Worm (Caenorhabditis elegans): ENCODE data around the gene unc-115.
A peak's percentile ranks its signal among the peaks of the same experiment; 100 is the strongest.

unc-115 gene

DNA sequence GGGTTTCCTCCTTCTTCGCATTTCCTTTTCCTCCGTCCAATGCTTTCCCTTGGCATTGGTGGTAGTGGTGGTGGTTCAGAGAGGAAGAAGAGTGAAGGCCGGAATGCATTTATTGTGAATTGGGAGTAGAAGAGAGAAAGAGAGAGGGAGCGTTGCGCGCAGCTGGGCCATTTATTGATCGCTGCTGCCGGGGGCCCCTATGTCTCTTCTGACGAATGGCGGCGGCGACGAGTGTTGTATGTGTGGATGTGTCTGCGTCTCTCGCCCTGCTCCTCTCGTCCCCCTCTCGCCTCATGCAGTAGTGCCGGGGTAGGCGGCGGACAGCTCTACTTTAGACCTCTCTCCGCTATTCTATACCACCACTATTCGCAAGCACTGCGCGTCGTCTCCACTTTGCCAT lies at the start of gene unc-115:
TSS of gene unc-115 (plus strand) at position 301 of the 400 bp plus-strand sequence.
- no peak for TF ChIP-seq ceh-36 (tag; optimal IDR thresholded peaks at IDR 0.05)
- 0 out of 2 replicates have a peak, but pooled peaks have one; percentile 33 for TF ChIP-seq scrt-1 (GFP tag; IDR thresholded peaks at IDR 0.05)
- TF ChIP-seq hmg-4 (GFP tag; optimal IDR thresholded peaks at IDR 0.05): peak; percentile 93
- TF ChIP-seq ets-7 (tag; optimal IDR thresholded peaks at IDR 0.05): no peak
- peak; percentile 82 for TF ChIP-seq F13C5.2 (tag; optimal IDR thresholded peaks at IDR 0.05)
- TF ChIP-seq tbx-11 (GFP tag; IDR thresholded peaks at IDR 0.05): no peak
- TF ChIP-seq aly-1 (tag; optimal IDR thresholded peaks at IDR 0.05): peak; percentile 75
- peak; percentile 6 for TF ChIP-seq B0310.2 (tag; optimal IDR thresholded peaks at IDR 0.05)
- no peak for TF ChIP-seq hmbx-1 (tag; optimal IDR thresholded peaks at IDR 0.05)
- no peak for TF ChIP-seq hnd-1 (tag; optimal IDR thresholded peaks at IDR 0.05)
- TF ChIP-seq ama-1 (optimal IDR thresholded peaks at IDR 0.05): no peak
- TF ChIP-seq ceh-13 (GFP tag; optimal IDR thresholded peaks at IDR 0.05): no peak
- no peak for TF ChIP-seq pes-1 (GFP tag; IDR thresholded peaks at IDR 0.05)
- TF ChIP-seq sea-1 (GFP tag; conservative IDR thresholded peaks at IDR 0.05): 0 out of 2 replicates have a peak, but pooled peaks have one; percentile 26
- TF ChIP-seq flt-1 (GFP tag; IDR thresholded peaks at IDR 0.05): no peak
- TF ChIP-seq tbx-37 (GFP tag; conservative IDR thresholded peaks at IDR 0.05): no peak
- no peak for TF ChIP-seq tra-4 (tag; optimal IDR thresholded peaks at IDR 0.05)

DNA sequence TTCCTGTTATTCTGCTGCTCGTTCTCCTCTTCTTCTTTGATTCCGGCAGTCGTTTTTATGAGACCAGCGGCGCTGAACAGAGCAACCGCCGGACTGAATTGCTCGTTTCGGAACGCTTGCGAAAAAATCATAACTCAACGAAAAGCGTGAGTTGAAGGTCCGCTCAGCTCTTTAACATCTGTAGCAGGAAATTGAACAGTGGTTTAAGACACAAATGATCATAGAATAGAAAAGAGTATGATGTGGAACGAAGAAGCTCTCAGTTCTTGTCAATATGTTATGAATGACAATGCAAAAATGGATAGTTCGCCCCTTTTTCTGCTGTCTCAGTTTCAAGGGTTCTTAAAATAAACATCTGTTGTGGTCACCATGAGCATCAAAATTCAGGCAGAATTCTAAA lies 33.0 kb upstream of the unc-115 start:
- TF ChIP-seq tbx-37 (GFP tag; conservative IDR thresholded peaks at IDR 0.05): no peak
- TF ChIP-seq hmbx-1 (tag; optimal IDR thresholded peaks at IDR 0.05): no peak
- no peak for TF ChIP-seq flt-1 (GFP tag; IDR thresholded peaks at IDR 0.05)

DNA sequence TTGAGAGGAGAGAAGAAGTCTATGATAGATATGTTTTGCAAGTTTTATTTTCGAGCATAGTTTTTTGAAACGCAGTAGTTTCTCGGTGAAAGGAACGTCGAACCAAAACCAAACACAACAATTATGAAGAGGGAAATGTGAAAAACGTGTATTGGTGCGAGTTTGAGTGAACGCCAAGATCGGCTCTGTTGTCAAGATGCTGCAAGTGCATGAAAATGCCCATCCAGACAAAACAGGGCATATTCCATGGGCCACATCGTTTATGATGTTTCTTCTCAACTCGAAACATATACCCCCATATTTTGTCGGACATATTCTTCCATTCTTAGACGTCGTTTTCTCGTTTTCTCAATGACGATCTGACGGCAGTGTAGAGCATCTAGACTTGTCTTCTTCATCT lies 23.7 kb upstream of the unc-115 start:
- no peak for TF ChIP-seq tbx-37 (GFP tag; conservative IDR thresholded peaks at IDR 0.05)
- no peak for TF ChIP-seq F13C5.2 (tag; optimal IDR thresholded peaks at IDR 0.05)
- TF ChIP-seq tra-4 (tag; optimal IDR thresholded peaks at IDR 0.05): no peak
- TF ChIP-seq ama-1 (optimal IDR thresholded peaks at IDR 0.05): no peak
- no peak for TF ChIP-seq aly-1 (tag; optimal IDR thresholded peaks at IDR 0.05)
- TF ChIP-seq ets-7 (tag; optimal IDR thresholded peaks at IDR 0.05): no peak
- TF ChIP-seq ceh-13 (GFP tag; optimal IDR thresholded peaks at IDR 0.05): no peak
- no peak for TF ChIP-seq B0310.2 (tag; optimal IDR thresholded peaks at IDR 0.05)
- no peak for TF ChIP-seq pes-1 (GFP tag; IDR thresholded peaks at IDR 0.05)
- no peak for TF ChIP-seq tbx-11 (GFP tag; IDR thresholded peaks at IDR 0.05)

DNA sequence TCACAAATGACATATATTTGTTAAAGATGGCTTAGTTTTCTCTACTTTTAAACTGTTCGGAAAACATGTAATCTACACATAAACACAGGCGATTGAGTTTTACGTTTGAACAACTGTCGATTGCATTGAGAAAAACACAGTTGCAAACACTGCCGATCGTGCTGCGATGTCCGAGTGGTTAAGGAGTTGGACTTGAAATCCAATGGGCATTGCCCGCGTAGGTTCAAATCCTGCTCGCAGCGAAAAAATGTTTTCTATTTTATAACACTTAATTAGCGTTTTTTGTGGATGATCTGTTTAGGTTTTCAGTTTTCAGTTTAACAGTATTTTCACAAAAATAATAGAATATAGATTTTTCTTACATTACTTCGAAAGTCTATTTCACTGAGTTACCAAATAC lies 22.4 kb upstream of the unc-115 start:
- TF ChIP-seq scrt-1 (GFP tag; IDR thresholded peaks at IDR 0.05) (no peak), tbx-11 (GFP tag; IDR thresholded peaks at IDR 0.05) (no peak), tbx-37 (GFP tag; conservative IDR thresholded peaks at IDR 0.05) (no peak), ama-1 (optimal IDR thresholded peaks at IDR 0.05) (no peak), hmg-4 (GFP tag; optimal IDR thresholded peaks at IDR 0.05) (no peak), ets-7 (tag; optimal IDR thresholded peaks at IDR 0.05) (no peak), pes-1 (GFP tag; IDR thresholded peaks at IDR 0.05) (no peak), aly-1 (tag; optimal IDR thresholded peaks at IDR 0.05) (no peak), F13C5.2 (tag; optimal IDR thresholded peaks at IDR 0.05) (no peak), ceh-13 (GFP tag; optimal IDR thresholded peaks at IDR 0.05) (no peak), B0310.2 (tag; optimal IDR thresholded peaks at IDR 0.05) (no peak), hnd-1 (tag; optimal IDR thresholded peaks at IDR 0.05) (no peak), flt-1 (GFP tag; IDR thresholded peaks at IDR 0.05) (no peak), hmbx-1 (tag; optimal IDR thresholded peaks at IDR 0.05) (no peak), ceh-36 (tag; optimal IDR thresholded peaks at IDR 0.05) (no peak)

DNA sequence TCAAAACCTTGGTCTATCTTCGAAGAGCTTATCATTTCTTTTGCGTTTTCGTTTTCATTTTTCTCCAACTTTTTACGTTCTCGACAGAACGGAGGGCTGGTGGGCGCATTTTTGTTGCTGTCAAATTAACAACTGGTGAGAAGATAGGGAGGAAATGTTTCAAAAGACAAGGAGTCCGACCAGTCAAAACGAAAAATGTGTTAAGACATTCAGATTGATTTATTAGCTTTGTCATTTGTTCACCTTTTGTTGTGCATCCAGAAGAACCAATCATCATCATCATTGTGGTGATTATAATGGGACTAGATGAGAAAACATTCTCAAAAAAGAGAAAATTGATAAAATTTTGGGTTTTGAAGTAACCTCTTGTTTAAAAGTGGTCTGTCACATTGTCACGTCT lies 16.5 kb upstream of the unc-115 start:
- TF ChIP-seq pes-1 (GFP tag; IDR thresholded peaks at IDR 0.05) (no peak), ama-1 (optimal IDR thresholded peaks at IDR 0.05) (no peak), ceh-13 (GFP tag; optimal IDR thresholded peaks at IDR 0.05) (no peak)

DNA sequence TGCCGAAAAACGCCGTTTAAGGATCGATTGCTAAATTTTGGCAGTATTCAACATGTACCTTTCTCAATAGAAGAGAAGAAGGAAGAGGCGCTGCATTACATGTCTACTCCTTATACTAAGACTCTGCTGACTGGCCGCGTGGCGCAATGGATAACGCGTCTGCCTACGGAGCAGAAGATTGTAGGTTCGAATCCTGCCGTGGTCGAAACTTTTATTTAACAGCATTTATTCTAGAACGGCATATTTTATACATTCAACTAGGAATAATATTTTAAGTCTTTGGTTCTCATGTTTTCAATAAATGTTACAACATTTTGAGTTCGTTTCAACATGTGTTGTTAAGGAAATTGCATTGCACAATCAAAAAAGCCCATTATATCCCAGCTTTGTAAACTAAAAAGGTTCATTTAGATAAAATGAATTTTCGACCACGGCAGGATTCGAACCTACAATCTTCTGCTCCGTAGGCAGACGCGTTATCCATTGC lies 14.1 kb upstream of the unc-115 start:
- TF ChIP-seq hmg-4 (GFP tag; optimal IDR thresholded peaks at IDR 0.05): peak; percentile 81
- TF ChIP-seq sea-1 (GFP tag; conservative IDR thresholded peaks at IDR 0.05): peak; percentile 94
- TF ChIP-seq ets-7 (tag; optimal IDR thresholded peaks at IDR 0.05): peak; percentile 14
- peak; percentile 68 for TF ChIP-seq F13C5.2 (tag; optimal IDR thresholded peaks at IDR 0.05)
- peak; percentile 92 for TF ChIP-seq pes-1 (GFP tag; IDR thresholded peaks at IDR 0.05)
- peak; percentile 87 for TF ChIP-seq flt-1 (GFP tag; IDR thresholded peaks at IDR 0.05)
- TF ChIP-seq tbx-11 (GFP tag; IDR thresholded peaks at IDR 0.05): peak; percentile 89
- TF ChIP-seq aly-1 (tag; optimal IDR thresholded peaks at IDR 0.05): peak; percentile 88
- peak; percentile 89 for TF ChIP-seq scrt-1 (GFP tag; IDR thresholded peaks at IDR 0.05)
- peak; percentile 79 for TF ChIP-seq ceh-36 (tag; optimal IDR thresholded peaks at IDR 0.05)
- peak; percentile 62 for TF ChIP-seq B0310.2 (tag; optimal IDR thresholded peaks at IDR 0.05)
- TF ChIP-seq tbx-37 (GFP tag; conservative IDR thresholded peaks at IDR 0.05): peak; percentile 86
- TF ChIP-seq ceh-13 (GFP tag; optimal IDR thresholded peaks at IDR 0.05): peak; percentile 72
- TF ChIP-seq hmbx-1 (tag; optimal IDR thresholded peaks at IDR 0.05): peak; percentile 53
- peak; percentile 76 for TF ChIP-seq hnd-1 (tag; optimal IDR thresholded peaks at IDR 0.05)

DNA sequence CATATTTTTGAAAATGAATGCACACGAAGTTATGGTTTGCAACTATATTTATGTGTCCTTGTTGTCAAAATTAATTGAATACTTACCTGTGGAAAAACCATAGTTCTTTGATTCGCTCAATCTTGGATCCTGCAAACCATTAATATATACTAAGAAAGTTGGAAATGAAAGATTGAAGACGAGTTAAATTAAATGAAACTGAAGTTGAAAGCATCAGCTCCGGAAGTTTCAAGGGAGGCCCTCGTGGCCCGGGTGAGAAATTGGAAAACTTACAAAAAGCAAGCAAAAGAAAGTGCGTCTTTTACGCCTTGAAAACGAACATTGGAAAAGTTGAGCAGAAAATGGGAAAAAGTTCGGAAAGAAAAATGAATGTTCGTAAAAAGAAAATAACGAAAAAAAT lies 13.6 kb upstream of the unc-115 start, which contains the start of gene unc-58:
TSS of gene unc-58 (minus strand) at position 101 of the 400 bp plus-strand sequence.
- TF ChIP-seq hmbx-1 (tag; optimal IDR thresholded peaks at IDR 0.05) (no peak), tbx-11 (GFP tag; IDR thresholded peaks at IDR 0.05) (no peak), aly-1 (tag; optimal IDR thresholded peaks at IDR 0.05) (no peak), ama-1 (optimal IDR thresholded peaks at IDR 0.05) (no peak), F13C5.2 (tag; optimal IDR thresholded peaks at IDR 0.05) (no peak)

DNA sequence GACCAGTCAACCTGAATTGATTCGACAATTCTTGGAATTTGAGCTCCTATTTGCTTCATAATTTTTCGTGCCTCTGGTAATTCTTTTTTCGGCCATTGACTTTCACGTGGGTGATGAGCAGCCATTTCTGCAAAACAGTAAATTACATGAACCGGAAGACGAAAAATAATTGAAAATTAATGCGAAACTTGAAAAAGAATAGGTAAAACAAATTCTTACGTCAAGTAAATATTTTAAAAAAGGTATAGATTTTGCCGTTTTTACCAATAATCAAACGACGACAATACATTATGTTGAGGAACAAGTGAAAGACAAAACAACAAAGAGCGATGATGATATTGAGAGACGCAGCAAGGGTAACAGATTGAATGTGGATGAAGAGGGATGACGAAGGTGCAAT lies 8.2 kb upstream of the unc-115 start, which contains the start of gene moc-1:
TSS of gene moc-1 (minus strand) at position 127 of the 400 bp plus-strand sequence.
- no peak for TF ChIP-seq F13C5.2 (tag; optimal IDR thresholded peaks at IDR 0.05)
- TF ChIP-seq ceh-36 (tag; optimal IDR thresholded peaks at IDR 0.05): no peak
- no peak for TF ChIP-seq tbx-37 (GFP tag; conservative IDR thresholded peaks at IDR 0.05)
- no peak for TF ChIP-seq ets-7 (tag; optimal IDR thresholded peaks at IDR 0.05)
- TF ChIP-seq hmbx-1 (tag; optimal IDR thresholded peaks at IDR 0.05): no peak
- no peak for TF ChIP-seq flt-1 (GFP tag; IDR thresholded peaks at IDR 0.05)
- TF ChIP-seq hmg-4 (GFP tag; optimal IDR thresholded peaks at IDR 0.05): no peak
- TF ChIP-seq sea-1 (GFP tag; conservative IDR thresholded peaks at IDR 0.05): no peak
- no peak for TF ChIP-seq tra-4 (tag; optimal IDR thresholded peaks at IDR 0.05)
- TF ChIP-seq tbx-11 (GFP tag; IDR thresholded peaks at IDR 0.05): no peak
- no peak for TF ChIP-seq ama-1 (optimal IDR thresholded peaks at IDR 0.05)
- TF ChIP-seq B0310.2 (tag; optimal IDR thresholded peaks at IDR 0.05): no peak
- no peak for TF ChIP-seq ceh-13 (GFP tag; optimal IDR thresholded peaks at IDR 0.05)
- TF ChIP-seq scrt-1 (GFP tag; IDR thresholded peaks at IDR 0.05): no peak

Measured in whole organism, early embryonic.